Worm (Caenorhabditis elegans) whole organism, young adult: ENCODE data around the gene egl-18.

ENCODE experiments used
- B0035.1 ChIP-seq: sonication (generic microtip); optimal IDR thresholded peaks from 2 replicates; lab custom pipeline; 2016; ENCODE audit warnings: missing genetic modification characterization, mild to moderate bottlenecking, missing compliant biosample characterization, missing genotype, missing genetic modification reagents
- C06A6.2 ChIP-seq: fragments of 200-800 bp; sonication (Bioruptor generic); conservative IDR thresholded peaks from 2 replicates; pipeline ENCODE4 v1.3.6; 2022; ENCODE audit warnings: missing genetic modification characterization, missing compliant biosample characterization
- F33H1.4 ChIP-seq: fragments of 200-800 bp; sonication (Bioruptor generic); IDR thresholded peaks from 2 replicates; pipeline ENCODE4 v1.3.6; 2022; ENCODE audit warnings: missing genetic modification reagents, missing genetic modification characterization, missing compliant biosample characterization
- F37B4.10 ChIP-seq: fragments of 200-800 bp; sonication (Bioruptor generic); IDR thresholded peaks from 2 replicates; pipeline ENCODE4 v1.3.6; 2022; ENCODE audit warnings: missing genetic modification characterization, missing compliant biosample characterization
- F49E8.2 ChIP-seq: sonication (generic microtip); optimal IDR thresholded peaks from 3 replicates; lab custom pipeline; 2017; ENCODE audit warnings: missing genetic modification characterization, mild to moderate bottlenecking, missing compliant biosample characterization, antibody characterized with exemption, moderate library complexity; ENCODE audit not compliant: insufficient read depth
- F52B5.7 ChIP-seq: sonication (generic microtip); optimal IDR thresholded peaks from 2 replicates; lab custom pipeline; 2016; ENCODE audit warnings: mild to moderate bottlenecking, missing genetic modification characterization, missing compliant biosample characterization
- F57A8.1 ChIP-seq: fragments of 200-800 bp; sonication (Bioruptor generic); optimal IDR thresholded peaks from 2 replicates; lab custom pipeline; 2018; ENCODE audit warnings: mild to moderate bottlenecking, missing genetic modification characterization, moderate library complexity, missing compliant biosample characterization
- T07F8.4 ChIP-seq: sonication (generic microtip); optimal IDR thresholded peaks from 2 replicates; lab custom pipeline; 2016; ENCODE audit warnings: mild to moderate bottlenecking, missing genetic modification characterization, moderate library complexity, missing compliant biosample characterization
- Y95B8A.8 ChIP-seq: fragments of 200-800 bp; sonication (Bioruptor generic); IDR thresholded peaks from 2 replicates; pipeline ENCODE4 v1.3.6; 2022; ENCODE audit warnings: missing genetic modification reagents, missing genetic modification characterization, missing compliant biosample characterization
- aptf-3 ChIP-seq: fragments of 200-800 bp; sonication (Bioruptor generic); IDR thresholded peaks from 2 replicates; pipeline ENCODE4 v1.3.6; 2022; ENCODE audit warnings: missing genetic modification characterization, missing compliant biosample characterization
- attf-6 ChIP-seq: fragments of 200-800 bp; sonication (Bioruptor generic); IDR thresholded peaks from 2 replicates; pipeline ENCODE4 v1.3.6; 2022; ENCODE audit warnings: missing genetic modification reagents, missing genetic modification characterization, missing compliant biosample characterization
- ccch-3 ChIP-seq: fragments of 200-800 bp; sonication (Bioruptor generic); optimal IDR thresholded peaks from 2 replicates; lab custom pipeline; 2018; ENCODE audit warnings: mild to moderate bottlenecking, missing genetic modification characterization, missing compliant biosample characterization
- ceh-100 ChIP-seq: fragments of 200-800 bp; sonication (Bioruptor generic); IDR thresholded peaks from 2 replicates; pipeline ENCODE4 v1.3.6; 2022; ENCODE audit warnings: missing genetic modification reagents, missing genetic modification characterization, missing compliant biosample characterization
- ceh-40 ChIP-seq: fragments of 200-800 bp; sonication (Bioruptor generic); IDR thresholded peaks from 2 replicates; pipeline ENCODE4 v1.3.6; 2022; ENCODE audit warnings: missing genetic modification characterization, missing compliant biosample characterization
- ceh-58 ChIP-seq: fragments of 200-800 bp; sonication (Bioruptor generic); IDR thresholded peaks from 2 replicates; pipeline ENCODE4 v1.3.6; 2022; ENCODE audit warnings: missing genetic modification characterization, missing compliant biosample characterization
- ceh-91 ChIP-seq: fragments of 200-800 bp; sonication (Bioruptor generic); IDR thresholded peaks from 2 replicates; pipeline ENCODE4 v1.3.6; 2022; ENCODE audit warnings: missing genetic modification reagents, missing genetic modification characterization, missing compliant biosample characterization
- die-1 ChIP-seq: sonication (generic microtip); optimal IDR thresholded peaks from 2 replicates; lab custom pipeline; 2016; ENCODE audit warnings: missing genotype, mild to moderate bottlenecking, missing genetic modification characterization, missing compliant biosample characterization
- dpff-1 ChIP-seq: sonication (generic microtip); optimal IDR thresholded peaks from 2 replicates; lab custom pipeline; 2017; ENCODE audit warnings: mild to moderate bottlenecking, missing genetic modification characterization, missing compliant biosample characterization
- ekl-4 ChIP-seq: fragments of 200-800 bp; sonication (Bioruptor generic); IDR thresholded peaks from 2 replicates; pipeline ENCODE4 v1.3.6; 2022; ENCODE audit warnings: missing genetic modification reagents, missing genetic modification characterization, missing compliant biosample characterization
- fkh-3 ChIP-seq: sonication (generic microtip); optimal IDR thresholded peaks from 2 replicates; lab custom pipeline; 2016; ENCODE audit warnings: mild to moderate bottlenecking, missing genetic modification characterization, missing compliant biosample characterization
- hmg-1.2 ChIP-seq: fragments of 200-800 bp; sonication (Bioruptor generic); IDR thresholded peaks from 2 replicates; pipeline ENCODE4 v1.3.6; 2022; ENCODE audit warnings: missing genetic modification reagents, missing genetic modification characterization, missing compliant biosample characterization
- hsf-1 ChIP-seq: fragments of 200-800 bp; sonication (Bioruptor generic); IDR thresholded peaks from 2 replicates; pipeline ENCODE4 v1.3.6; 2022; ENCODE audit warnings: missing genetic modification reagents, missing genetic modification characterization, missing compliant biosample characterization
- lin-26 ChIP-seq: fragments of 200-800 bp; sonication (Bioruptor generic); IDR thresholded peaks from 2 replicates; pipeline ENCODE4 v1.3.6; 2022; ENCODE audit warnings: missing genetic modification reagents, missing genetic modification characterization, missing compliant biosample characterization
- lin-54 ChIP-seq: fragments of 200-800 bp; sonication (Bioruptor generic); optimal IDR thresholded peaks from 2 replicates; lab custom pipeline; 2018; ENCODE audit warnings: mild to moderate bottlenecking, missing genetic modification characterization, missing compliant biosample characterization
- lir-1 ChIP-seq: fragments of 200-800 bp; sonication (Bioruptor generic); conservative IDR thresholded peaks from 2 replicates; pipeline ENCODE4 v1.3.6; 2022; ENCODE audit warnings: missing genetic modification reagents, missing genetic modification characterization, missing compliant biosample characterization
- lsl-1 ChIP-seq: fragments of 200-800 bp; sonication (Bioruptor generic); optimal IDR thresholded peaks from 2 replicates; lab custom pipeline; 2018; ENCODE audit warnings: mild to moderate bottlenecking, missing genetic modification characterization, moderate library complexity, missing compliant biosample characterization
- madf-6 ChIP-seq: fragments of 200-800 bp; sonication (Bioruptor generic); IDR thresholded peaks from 2 replicates; pipeline ENCODE4 v1.3.6; 2022; ENCODE audit warnings: missing genetic modification reagents, missing genetic modification characterization, missing compliant biosample characterization
- mel-28 ChIP-seq: sonication (generic microtip); optimal IDR thresholded peaks from 2 replicates; lab custom pipeline; 2016; ENCODE audit warnings: borderline replicate concordance, mild to moderate bottlenecking, missing genetic modification characterization, missing compliant biosample characterization
- nhr-90 ChIP-seq: sonication (generic microtip); optimal IDR thresholded peaks from 2 replicates; lab custom pipeline; 2016; ENCODE audit warnings: missing genotype, mild to moderate bottlenecking, missing genetic modification characterization, missing compliant biosample characterization
- sdz-38 ChIP-seq: sonication (generic microtip); optimal IDR thresholded peaks from 2 replicates; lab custom pipeline; 2016; ENCODE audit warnings: missing genotype, missing genetic modification characterization, missing compliant biosample characterization
- snpc-1.1 ChIP-seq: sonication (generic microtip); optimal IDR thresholded peaks from 2 replicates; lab custom pipeline; 2017; ENCODE audit warnings: missing genetic modification characterization, mild to moderate bottlenecking, missing compliant biosample characterization, antibody characterized with exemption, moderate library complexity, missing genotype, missing genetic modification reagents; ENCODE audit not compliant: insufficient read depth
- snpc-4 ChIP-seq, 5 experiments: fragments of 150-350 bp in 1 of 5; sonication (generic microtip) in 4 of 5; optimal IDR thresholded peaks; 2 replicates each; lab custom pipeline; 2014 to 2018; ENCODE audit warnings: missing genetic modification characterization in 5 of 5, missing biosample characterization in 3 of 5, antibody characterized with exemption in 2 of 5, mild to moderate bottlenecking in 2 of 5, missing compliant biosample characterization in 2 of 5, missing genotype in 2 of 5, moderate library complexity in 2 of 5, missing genetic modification reagents in 1 of 5
- tbp1 ChIP-seq: fragments of 200-800 bp; sonication (Bioruptor generic); optimal IDR thresholded peaks from 2 replicates; lab custom pipeline; 2018; ENCODE audit warnings: mild to moderate bottlenecking, missing genetic modification characterization, missing compliant biosample characterization
- ztf-18 ChIP-seq: sonication (generic microtip); optimal IDR thresholded peaks from 2 replicates; lab custom pipeline; 2016; ENCODE audit warnings: missing genotype, mild to moderate bottlenecking, missing genetic modification characterization, missing compliant biosample characterization
- ztf-26 ChIP-seq: sonication (generic microtip); optimal IDR thresholded peaks from 2 replicates; lab custom pipeline; 2017; ENCODE audit warnings: missing genetic modification characterization, missing compliant biosample characterization

Gene egl-18

ce11 chrIV:1872052-1872451, 30.1 kb upstream of the egl-18 start:
- TF ChIP-seq ztf-18 (tag; lab: Kevin White, UChicago) (no peak), lir-1 (GFP tag; lab: Robert Waterston, UW) (no peak), ekl-4 (GFP tag; lab: Robert Waterston, UW) (no peak), ceh-40 (GFP tag; lab: Robert Waterston, UW) (no peak), T07F8.4 (tag; lab: Kevin White, UChicago) (no peak), ceh-91 (GFP tag; lab: Robert Waterston, UW) (no peak), aptf-3 (no peak), B0035.1 (no peak), F49E8.2 (tag; lab: Kevin White, UChicago) (no peak), hmg-1.2 (GFP tag; lab: Robert Waterston, UW) (no peak), tbp1 (GFP tag; lab: Kevin White, UChicago) (no peak)

ce11 chrIV:1878501-1878900, 23.6 kb upstream of the egl-18 start:
- TF ChIP-seq ceh-100: 0 out of 2 replicates have a peak, but pooled peaks have one; percentile 8
- 0 out of 2 replicates have a peak, but pooled peaks have one; percentile 28 for TF ChIP-seq lin-26 (GFP tag; lab: Robert Waterston, UW)
- 0 out of 2 replicates have a peak, but pooled peaks have one; percentile 39 for TF ChIP-seq attf-6 (GFP tag; lab: Robert Waterston, UW)
- TF ChIP-seq lsl-1: peak; percentile 18
- TF ChIP-seq ztf-18 (tag; lab: Kevin White, UChicago): peak; percentile 81
- no peak for TF ChIP-seq F57A8.1 (GFP tag; lab: Kevin White, UChicago)
- TF ChIP-seq snpc-4 (GFP tag; optimal IDR thresholded peaks at IDR 0.05; lab: Kevin White, UChicago): no peak
- TF ChIP-seq snpc-4 (tag; optimal IDR thresholded peaks at IDR 0.05; lab: Kevin White, UChicago): peak; percentile 15 to 81 (median 54)
- no peak for TF ChIP-seq mel-28 (tag; lab: Kevin White, UChicago)
- TF ChIP-seq ceh-58 (GFP tag; lab: Robert Waterston, UW): 0 out of 2 replicates have a peak, but pooled peaks have one; percentile 24
- peak; percentile 17 for TF ChIP-seq tbp1 (GFP tag; lab: Kevin White, UChicago)
- TF ChIP-seq fkh-3 (tag; lab: Kevin White, UChicago): no peak
- TF ChIP-seq madf-6 (GFP tag; lab: Robert Waterston, UW): peak; percentile 48; the same call in 1 of the 2 replicates
- TF ChIP-seq dpff-1 (tag; lab: Kevin White, UChicago): no peak
- no peak for TF ChIP-seq Y95B8A.8 (GFP tag; lab: Robert Waterston, UW)
- peak; percentile 31; the same call in 1 of the 2 replicates for TF ChIP-seq hmg-1.2 (GFP tag; lab: Robert Waterston, UW)
- peak; percentile 69 for TF ChIP-seq snpc-1.1 (tag; lab: Kevin White, UChicago)

ce11 chrIV:1891586-1891985, 10.5 kb upstream of the egl-18 start:
- no peak for TF ChIP-seq madf-6 (GFP tag; lab: Robert Waterston, UW)
- TF ChIP-seq F33H1.4 (GFP tag; lab: Robert Waterston, UW): no peak
- no peak for TF ChIP-seq lin-54
- TF ChIP-seq lin-26 (GFP tag; lab: Robert Waterston, UW): no peak
- TF ChIP-seq hsf-1 (GFP tag; lab: Robert Waterston, UW): no peak
- TF ChIP-seq ztf-26 (tag; lab: Kevin White, UChicago): no peak
- no peak for TF ChIP-seq die-1 (tag; lab: Kevin White, UChicago)
- TF ChIP-seq sdz-38: no peak
- TF ChIP-seq lsl-1: no peak
- no peak for TF ChIP-seq C06A6.2 (GFP tag; lab: Robert Waterston, UW)
- no peak for TF ChIP-seq F52B5.7 (tag; lab: Kevin White, UChicago)
- no peak for TF ChIP-seq hmg-1.2 (GFP tag; lab: Robert Waterston, UW)
- no peak for TF ChIP-seq F37B4.10 (GFP tag; lab: Robert Waterston, UW)
- TF ChIP-seq ccch-3: no peak
- TF ChIP-seq nhr-90 (tag; lab: Kevin White, UChicago): no peak
